Fruit fly (Drosophila melanogaster): ENCODE measurements around the gene Exd2.

Exd2 gene

dm6 chr3R:11458851-11459175 is 23.3 kb upstream of the Exd2 start:
- no peak for TF ChIP-seq psq (GFP tag; optimal IDR thresholded peaks at IDR 0.05)
- no peak for TF ChIP-seq lola (GFP tag; optimal IDR thresholded peaks at IDR 0.05)
- no peak for TF ChIP-seq usp (GFP tag; optimal IDR thresholded peaks at IDR 0.05)
- TF ChIP-seq Rel (GFP tag; optimal IDR thresholded peaks at IDR 0.05): no peak
- TF ChIP-seq Rel (tag; optimal IDR thresholded peaks at IDR 0.05): peak; percentile 43
- no peak for TF ChIP-seq dl (GFP tag; optimal IDR thresholded peaks at IDR 0.05; ENCODE audit: insufficient read depth in 1 of 2, partially characterized antibody in 2 of 2)
- no peak for TF ChIP-seq Hr78 (GFP tag; optimal IDR thresholded peaks at IDR 0.05)
- TF ChIP-seq HLH106 (tag; optimal IDR thresholded peaks at IDR 0.05): no peak
- no peak for TF ChIP-seq dmrt93B (GFP tag; optimal IDR thresholded peaks at IDR 0.05)

dm6 chr3R:11458022-11458850 is 22.7 kb upstream of the Exd2 start:
- TF ChIP-seq Hr78 (GFP tag; optimal IDR thresholded peaks at IDR 0.05) (no peak), Hnf4 (GFP tag; optimal IDR thresholded peaks at IDR 0.05) (peak; percentile 39), dl (GFP tag; optimal IDR thresholded peaks at IDR 0.05; ENCODE audit: insufficient read depth in 1 of 2, partially characterized antibody in 2 of 2) (peak in 1 of 2 experiments; percentile 17), ey (GFP tag; optimal IDR thresholded peaks at IDR 0.05) (peak; percentile 15), jim (GFP tag; optimal IDR thresholded peaks at IDR 0.05) (no peak), fru (GFP tag; optimal IDR thresholded peaks at IDR 0.05) (peak; percentile 61), CG9705 (GFP tag; optimal IDR thresholded peaks at IDR 0.05) (no peak), CrebA (GFP tag; optimal IDR thresholded peaks at IDR 0.05; ENCODE audit: borderline replicate concordance) (no peak), Dif (GFP tag; optimal IDR thresholded peaks at IDR 0.05; ENCODE audit: partially characterized antibody) (peak; percentile 25), OdsH (GFP tag; optimal IDR thresholded peaks at IDR 0.05) (peak; percentile 8), brk (GFP tag; optimal IDR thresholded peaks at IDR 0.05) (no peak), h (GFP tag; optimal IDR thresholded peaks at IDR 0.05) (peak; percentile 52), GATAd (GFP tag; optimal IDR thresholded peaks at IDR 0.05) (no peak), dsf (GFP tag; optimal IDR thresholded peaks at IDR 0.05; ENCODE audit: borderline replicate concordance) (no peak), HLH106 (tag; optimal IDR thresholded peaks at IDR 0.05) (peak; percentile 22), rgr (GFP tag; optimal IDR thresholded peaks at IDR 0.05) (peak; percentile 33), foxo (GFP tag; optimal IDR thresholded peaks at IDR 0.05) (peak in 1 of 2 experiments; percentile 36)

dm6 chr3R:11457286-11457685 is 21.8 kb upstream of the Exd2 start:
- TF ChIP-seq Jra (GFP tag; optimal IDR thresholded peaks at IDR 0.05) (no peak), Hr83 (GFP tag; optimal IDR thresholded peaks at IDR 0.05; ENCODE audit: poor library complexity, severe bottlenecking) (no peak), Rel (GFP tag; optimal IDR thresholded peaks at IDR 0.05) (no peak), Rel (tag; optimal IDR thresholded peaks at IDR 0.05) (peak; percentile 81), Mio (GFP tag; optimal IDR thresholded peaks at IDR 0.05) (no peak), OdsH (GFP tag; optimal IDR thresholded peaks at IDR 0.05) (no peak), GATAd (GFP tag; optimal IDR thresholded peaks at IDR 0.05) (no peak), CrebA (GFP tag; optimal IDR thresholded peaks at IDR 0.05; ENCODE audit: borderline replicate concordance) (no peak), usp (GFP tag; optimal IDR thresholded peaks at IDR 0.05) (no peak), dmrt93B (GFP tag; optimal IDR thresholded peaks at IDR 0.05) (no peak), Sp1 (GFP tag; optimal IDR thresholded peaks at IDR 0.05) (no peak), brk (GFP tag; optimal IDR thresholded peaks at IDR 0.05) (no peak), Hnf4 (GFP tag; optimal IDR thresholded peaks at IDR 0.05) (no peak), jim (GFP tag; optimal IDR thresholded peaks at IDR 0.05) (peak; percentile 48), Dif (GFP tag; optimal IDR thresholded peaks at IDR 0.05; ENCODE audit: partially characterized antibody) (no peak), Abd-B (GFP tag; optimal IDR thresholded peaks at IDR 0.05) (no peak), Dfd (GFP tag; optimal IDR thresholded peaks at IDR 0.05) (no peak), dsf (GFP tag; optimal IDR thresholded peaks at IDR 0.05; ENCODE audit: borderline replicate concordance) (no peak)

- TF ChIP-seq Sp1 (GFP tag; optimal IDR thresholded peaks at IDR 0.05) (peak; percentile 77), HLH106 (tag; optimal IDR thresholded peaks at IDR 0.05) (peak; percentile 21), Rel (GFP tag; optimal IDR thresholded peaks at IDR 0.05) (no peak), Rel (tag; optimal IDR thresholded peaks at IDR 0.05) (peak; percentile 92), brk (GFP tag; optimal IDR thresholded peaks at IDR 0.05) (no peak), Hr83 (GFP tag; optimal IDR thresholded peaks at IDR 0.05; ENCODE audit: poor library complexity, severe bottlenecking) (no peak), CG32264 (GFP tag; optimal IDR thresholded peaks at IDR 0.05) (no peak), pan (optimal IDR thresholded peaks at IDR 0.05) (no peak), psq (GFP tag; optimal IDR thresholded peaks at IDR 0.05) (no peak), CG9705 (GFP tag; optimal IDR thresholded peaks at IDR 0.05) (no peak), dmrt93B (GFP tag; optimal IDR thresholded peaks at IDR 0.05) (peak; percentile 1), lola (GFP tag; optimal IDR thresholded peaks at IDR 0.05) (no peak), sage (GFP tag; optimal IDR thresholded peaks at IDR 0.05) (no peak), dl (GFP tag; optimal IDR thresholded peaks at IDR 0.05; ENCODE audit: insufficient read depth in 1 of 2, partially characterized antibody in 2 of 2) (no peak), ey (GFP tag; optimal IDR thresholded peaks at IDR 0.05) (no peak), Hnf4 (GFP tag; optimal IDR thresholded peaks at IDR 0.05) (no peak), tai (GFP tag; optimal IDR thresholded peaks at IDR 0.05) (no peak), br (GFP tag; optimal IDR thresholded peaks at IDR 0.05) (no peak), Abd-B (GFP tag; optimal IDR thresholded peaks at IDR 0.05) (no peak)
These were observed 21.0 kb upstream of the Exd2 start for dm6 chr3R:11456539-11456938.
